Fruit fly (Drosophila melanogaster) whole organism, embryonic: ENCODE results near the gene CG4956.

Experiments
- Adf1 ChIP-seq: fragments of 200-800 bp; sonication (Bioruptor generic); IDR thresholded peaks from 2 replicates; pipeline ENCODE4 v1.3.6; 2022; ENCODE audit warnings: missing biosample characterization, missing genetic modification characterization
- Atf6 ChIP-seq: fragments of 200-800 bp; sonication (Bioruptor generic); IDR thresholded peaks from 2 replicates; pipeline ENCODE4 v1.3.6; 2022; ENCODE audit warnings: missing biosample characterization, missing genetic modification characterization
- Awh ChIP-seq: fragments of 200-800 bp; sonication (Bioruptor generic); IDR thresholded peaks from 2 replicates; pipeline ENCODE4, ENCODE4 v1.3.6; 2022; ENCODE audit warnings: missing biosample characterization, missing genetic modification characterization
- B-H2 ChIP-seq: fragments of 200-800 bp; sonication (Bioruptor generic); optimal IDR thresholded peaks from 2 replicates; lab custom pipeline; 2018; ENCODE audit warnings: missing biosample characterization, mild to moderate bottlenecking, missing genetic modification characterization
- CG11093 ChIP-seq: fragments of 200-800 bp; sonication (Bioruptor generic); IDR thresholded peaks from 3 replicates; pipeline ENCODE4 v1.3.6; 2022; ENCODE audit warnings: missing biosample characterization, missing genetic modification characterization
- CG11695 ChIP-seq: fragments of 200-800 bp; sonication (Bioruptor generic); IDR thresholded peaks from 3 replicates; pipeline ENCODE4 v1.3.6; 2022; ENCODE audit warnings: missing biosample characterization, missing genetic modification characterization
- CG11723 ChIP-seq: fragments of 200-800 bp; sonication (Bioruptor generic); optimal IDR thresholded peaks from 2 replicates; lab custom pipeline; 2017; ENCODE audit warnings: missing biosample characterization, mild to moderate bottlenecking, missing genetic modification characterization
- CG12769 ChIP-seq: fragments of 200-800 bp; sonication (Bioruptor generic); optimal IDR thresholded peaks from 2 replicates; lab custom pipeline; 2019; ENCODE audit warnings: missing biosample characterization, mild to moderate bottlenecking, missing genetic modification characterization, moderate library complexity
- CG13894 ChIP-seq: fragments of 200-800 bp; sonication (Bioruptor generic); optimal IDR thresholded peaks from 3 replicates; lab custom pipeline; 2018; ENCODE audit warnings: missing biosample characterization, mild to moderate bottlenecking, missing genetic modification characterization, moderate library complexity
- CG17612 ChIP-seq: fragments of 200-800 bp; sonication (Bioruptor generic); IDR thresholded peaks from 2 replicates; pipeline ENCODE4 v1.3.6; 2022; ENCODE audit warnings: missing biosample characterization, missing genetic modification characterization
- CG2120 ChIP-seq: fragments of 200-800 bp; sonication (Bioruptor generic); optimal IDR thresholded peaks from 3 replicates; lab custom pipeline; 2016; ENCODE audit warnings: missing biosample characterization, missing genetic modification characterization
- CG30431 ChIP-seq: fragments of 200-800 bp; sonication (Bioruptor generic); optimal IDR thresholded peaks from 2 replicates; lab custom pipeline; 2017; ENCODE audit warnings: missing biosample characterization, missing genetic modification characterization
- CG3163 ChIP-seq: fragments of 200-800 bp; sonication (Bioruptor generic); optimal IDR thresholded peaks from 3 replicates; lab custom pipeline; 2016; ENCODE audit warnings: missing biosample characterization, missing genetic modification characterization
- CG32532 ChIP-seq: fragments of 200-800 bp; sonication (Bioruptor generic); IDR thresholded peaks from 2 replicates; pipeline ENCODE4 v1.3.6; 2022; ENCODE audit warnings: missing biosample characterization, missing genetic modification characterization
- CG3407 ChIP-seq: fragments of 200-800 bp; sonication (Bioruptor generic); optimal IDR thresholded peaks from 2 replicates; lab custom pipeline; 2018; ENCODE audit warnings: missing biosample characterization, mild to moderate bottlenecking, missing genetic modification characterization
- CG8359 ChIP-seq: fragments of 200-800 bp; sonication (Bioruptor generic); optimal IDR thresholded peaks from 2 replicates; lab custom pipeline; 2017; ENCODE audit warnings: missing biosample characterization, mild to moderate bottlenecking, missing genetic modification characterization, borderline replicate concordance
- CG9932 ChIP-seq: fragments of 200-800 bp; sonication (Bioruptor generic); IDR thresholded peaks from 2 replicates; pipeline ENCODE4 v1.3.6; 2022; ENCODE audit warnings: missing biosample characterization, missing genetic modification characterization
- Deaf1 ChIP-seq: fragments of 200-800 bp; optimal IDR thresholded peaks from 3 replicates; lab custom pipeline; 2019; ENCODE audit warnings: missing biosample characterization, mild to moderate bottlenecking, missing genetic modification characterization, moderate library complexity
- Drgx ChIP-seq: fragments of 200-800 bp; sonication (Bioruptor generic); IDR thresholded peaks from 2 replicates; pipeline ENCODE4 v1.3.6; 2022; ENCODE audit warnings: missing biosample characterization, missing genetic modification characterization
- ERR ChIP-seq: fragments of 200-800 bp; sonication (Bioruptor generic); optimal IDR thresholded peaks from 2 replicates; lab custom pipeline; 2016; ENCODE audit warnings: missing biosample characterization, missing genetic modification characterization
- Ets65A ChIP-seq: fragments of 200-800 bp; sonication (Bioruptor generic); peaks from one replicate; lab custom pipeline; 2016; ENCODE audit warnings: missing biosample characterization, missing genetic modification characterization
- GATAe ChIP-seq: fragments of 200-800 bp; sonication (Bioruptor generic); conservative IDR thresholded peaks from 2 replicates; pipeline ENCODE4 v1.3.6; 2022; ENCODE audit warnings: missing biosample characterization, missing genetic modification characterization
- Lpt ChIP-seq: fragments of >200 bp; optimal IDR thresholded peaks from 2 replicates; lab custom pipeline; 2018; ENCODE audit warnings: missing biosample characterization, missing genetic modification characterization
- Mrtf ChIP-seq: fragments of 200-800 bp; sonication (Bioruptor generic); IDR thresholded peaks from 3 replicates; pipeline ENCODE4 v1.3.6; 2022; ENCODE audit warnings: missing biosample characterization, missing genetic modification characterization
- Tbp ChIP-seq: fragments of >200 bp; optimal IDR thresholded peaks from 2 replicates; lab custom pipeline; 2018; ENCODE audit warnings: missing biosample characterization, missing genetic modification characterization
- Trl ChIP-seq, 3 experiments: fragments of >200 bp in 2 of 3; fragments of 200-800 bp in 1 of 3; sonication (Bioruptor generic) in 1 of 3; optimal IDR thresholded peaks; 2 replicates in 1 of 3; 3 replicates in 2 of 3; lab custom pipeline; 2016 to 2017; ENCODE audit warnings: missing biosample characterization in 1 of 3, missing genetic modification characterization in 1 of 3
- Xbp1 ChIP-seq: fragments of 200-800 bp; sonication (Bioruptor generic); optimal IDR thresholded peaks from 3 replicates; lab custom pipeline; 2016; ENCODE audit warnings: missing biosample characterization, mild to moderate bottlenecking, missing genetic modification characterization
- chinmo ChIP-seq: fragments of 200-800 bp; sonication (Bioruptor generic); IDR thresholded peaks from 4 replicates; pipeline ENCODE4 v1.3.6; 2022; ENCODE audit warnings: missing biosample characterization, missing genetic modification characterization; ENCODE audit not compliant: partially characterized antibody
- fd3F ChIP-seq: fragments of 200-800 bp; sonication (Bioruptor generic); optimal IDR thresholded peaks from 2 replicates; lab custom pipeline; 2018; ENCODE audit warnings: missing biosample characterization, mild to moderate bottlenecking, missing genetic modification characterization, moderate library complexity
- fu2 ChIP-seq: fragments of 200-800 bp; sonication (Bioruptor generic); optimal IDR thresholded peaks from 2 replicates; lab custom pipeline; 2016; ENCODE audit warnings: missing biosample characterization, missing genetic modification characterization
- grau ChIP-seq: fragments of 200-800 bp; optimal IDR thresholded peaks from 3 replicates; lab custom pipeline; 2019; ENCODE audit warnings: missing biosample characterization, mild to moderate bottlenecking, missing genetic modification characterization, moderate library complexity
- her ChIP-seq: fragments of 200-800 bp; sonication (Bioruptor generic); optimal IDR thresholded peaks from 2 replicates; lab custom pipeline; 2016; ENCODE audit warnings: missing biosample characterization, missing genetic modification characterization
- lbe ChIP-seq: fragments of 200-800 bp; sonication (Bioruptor generic); optimal IDR thresholded peaks from 2 replicates; lab custom pipeline; 2016; ENCODE audit warnings: missing biosample characterization, mild to moderate bottlenecking, missing genetic modification characterization
- lov ChIP-seq, 2 experiments: fragments of 200-800 bp in 1 of 2; fragments of >200 bp in 1 of 2; sonication (Bioruptor generic) in 1 of 2; IDR thresholded peaks in 1 of 2; optimal IDR thresholded peaks in 1 of 2; 2 replicates in 1 of 2; 3 replicates in 1 of 2; pipeline versions ENCODE4 v1.3.6 to Lab custom; 2017 to 2022; ENCODE audit warnings: missing biosample characterization in 1 of 2, missing genetic modification characterization in 1 of 2
- maf-S ChIP-seq: fragments of 200-800 bp; sonication (Bioruptor generic); optimal IDR thresholded peaks from 2 replicates; lab custom pipeline; 2016; ENCODE audit warnings: missing biosample characterization, missing genetic modification characterization
- mirr ChIP-seq: fragments of 200-800 bp; sonication (Bioruptor generic); optimal IDR thresholded peaks from 3 replicates; lab custom pipeline; 2018; ENCODE audit warnings: missing biosample characterization, mild to moderate bottlenecking, missing genetic modification characterization
- otp ChIP-seq: fragments of 200-800 bp; sonication (Bioruptor generic); IDR thresholded peaks from 3 replicates; pipeline ENCODE4, ENCODE4 v1.3.6; 2022; ENCODE audit warnings: missing biosample characterization, missing genetic modification characterization
- ranshi ChIP-seq: fragments of 200-800 bp; sonication (Bioruptor generic); IDR thresholded peaks from 2 replicates; pipeline ENCODE4 v1.3.6; 2022; ENCODE audit warnings: missing biosample characterization, missing genetic modification characterization
- sens ChIP-seq: fragments of 200-800 bp; sonication (Bioruptor generic); peaks from one replicate; lab custom pipeline; 2016; ENCODE audit warnings: missing biosample characterization, missing genetic modification characterization
- sim ChIP-seq: fragments of 200-800 bp; sonication (Bioruptor generic); IDR thresholded peaks from 2 replicates; pipeline ENCODE4 v1.3.6; 2022; ENCODE audit warnings: missing biosample characterization, missing genetic modification characterization
- sr ChIP-seq: fragments of 200-800 bp; sonication (Bioruptor generic); IDR thresholded peaks from 3 replicates; pipeline ENCODE4 v1.3.6; 2022; ENCODE audit warnings: missing biosample characterization, missing genetic modification characterization
- sug ChIP-seq: fragments of 200-800 bp; optimal IDR thresholded peaks from 2 replicates; lab custom pipeline; 2019; ENCODE audit warnings: missing biosample characterization, mild to moderate bottlenecking, missing genetic modification characterization, moderate library complexity

The CG4956 gene

DNA sequence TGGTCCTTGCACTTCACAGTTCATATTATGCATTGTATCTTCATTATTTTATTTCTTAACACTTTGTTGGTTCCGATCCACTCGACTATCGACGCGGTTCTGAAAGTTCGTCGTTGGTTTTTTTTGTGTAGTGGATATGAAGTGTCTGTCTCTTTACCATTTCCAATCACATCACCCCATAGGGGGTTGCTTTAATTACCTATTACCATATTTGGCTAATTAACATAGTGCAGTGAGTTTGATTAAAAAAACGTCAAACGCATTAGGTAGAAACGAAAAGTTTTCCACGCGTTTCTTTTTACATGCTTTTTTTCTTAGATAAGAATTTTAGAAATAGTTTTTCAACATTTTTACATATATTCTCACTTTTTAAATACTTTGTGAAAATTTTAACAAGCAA lies 15.1 kb downstream of the CG4956 start, which contains the start of gene LpR1 (continued):
- TF ChIP-seq CG32532 (GFP tag; lab: Robert Waterston, UW), result no peak

dm6 chr3R:25762005-25762764 lies 15.9 kb downstream of the CG4956 start:
- TF ChIP-seq CG8359 (GFP tag; lab: Kevin White, UChicago) (peak; percentile 93), her (GFP tag; lab: Kevin White, UChicago) (no peak)
- TF ChIP-seq, all 482 proteins: peak for 1

DNA sequence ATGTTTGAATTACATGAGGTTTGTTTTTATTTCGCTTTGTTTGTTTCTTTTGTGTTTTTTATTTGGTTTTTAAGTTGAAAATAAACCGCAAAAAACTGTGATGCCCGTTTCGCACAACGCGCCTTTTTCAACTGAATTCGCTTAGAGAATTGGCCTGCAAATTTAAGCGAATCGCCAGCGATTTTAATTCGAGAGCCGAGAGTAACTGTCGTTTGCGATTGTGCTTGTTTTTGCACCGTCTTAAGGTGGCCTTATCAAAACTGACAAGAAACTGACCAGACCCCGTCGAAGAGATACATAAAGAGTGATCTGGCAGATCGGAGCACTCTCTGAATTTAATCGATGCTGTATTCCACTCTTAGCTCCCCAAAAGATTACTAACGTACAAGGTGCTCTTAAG lies 17.9 kb downstream of the CG4956 start:
- TF ChIP-seq otp (GFP tag; lab: Robert Waterston, UW) (no peak), ERR (GFP tag; lab: Kevin White, UChicago) (no peak), chinmo (0 out of 4 replicates have a peak, but pooled peaks have one; percentile 56), Lpt (GFP tag; lab: Kevin White, UChicago) (no peak), Atf6 (GFP tag; lab: Robert Waterston, UW) (no peak), CG32532 (GFP tag; lab: Robert Waterston, UW) (0 out of 2 replicates have a peak, but pooled peaks have one; percentile 22), Ets65A (GFP tag; lab: Kevin White, UChicago) (peak; percentile 52), lbe (peak; percentile 10), Trl (optimal IDR thresholded peaks at IDR 0.05; lab: Kevin White, UChicago) (peak; percentile 21 to 64), Trl (GFP tag; optimal IDR thresholded peaks at IDR 0.05; lab: Kevin White, UChicago) (no peak), Deaf1 (peak; percentile 1), Drgx (GFP tag; lab: Robert Waterston, UW) (peak; percentile 50), Tbp (GFP tag; lab: Kevin White, UChicago) (no peak), CG3407 (GFP tag; lab: Kevin White, UChicago) (no peak), ranshi (GFP tag; lab: Robert Waterston, UW) (no peak), CG3163 (GFP tag; lab: Kevin White, UChicago) (peak; percentile 78), GATAe (GFP tag; lab: Robert Waterston, UW) (no peak)

dm6 chr3R:25759430-25759829 lies 18.7 kb downstream of the CG4956 start:
- TF ChIP-seq CG3163 (GFP tag; lab: Kevin White, UChicago) (peak; percentile 53), CG30431 (no peak)

dm6 chr3R:25755864-25756507 lies 22.1 kb downstream of the CG4956 start:
- TF ChIP-seq CG2120 (GFP tag; lab: Kevin White, UChicago) (peak; percentile 22), CG9932 (GFP tag; lab: Robert Waterston, UW) (no peak), Awh (GFP tag; lab: Robert Waterston, UW) (peak; percentile 95), sim (GFP tag; lab: Robert Waterston, UW) (no peak), fu2 (GFP tag; lab: Kevin White, UChicago) (no peak), B-H2 (GFP tag; lab: Kevin White, UChicago) (peak; percentile 21), CG17612 (GFP tag; lab: Robert Waterston, UW) (no peak), CG11093 (GFP tag; lab: Robert Waterston, UW) (no peak), lov (optimal IDR thresholded peaks at IDR 0.05; lab: Kevin White, UChicago) (no peak), lov (GFP tag; IDR thresholded peaks at IDR 0.05; lab: Robert Waterston, UW) (no peak), sr (no peak), maf-S (GFP tag; lab: Kevin White, UChicago) (no peak), grau (tag; lab: Kevin White, UChicago) (no peak), sug (peak; percentile 22), CG11695 (GFP tag; lab: Robert Waterston, UW) (no peak), CG12769 (tag; lab: Kevin White, UChicago) (peak; percentile 7), mirr (peak; percentile 62), Xbp1 (GFP tag; lab: Kevin White, UChicago) (no peak), CG11723 (no peak), Adf1 (GFP tag; lab: Robert Waterston, UW) (no peak), Mrtf (GFP tag; lab: Robert Waterston, UW) (no peak), fd3F (no peak), CG13894 (tag; lab: Kevin White, UChicago) (peak; percentile 7), sens (GFP tag; lab: Kevin White, UChicago) (peak; percentile 48)
